Worm (Caenorhabditis elegans) whole organism, young adult: ENCODE data around the gene C36A4.11.

Source experiments
- B0019.2 ChIP-seq: fragments of 200-800 bp; sonication (Bioruptor generic); conservative IDR thresholded peaks from 2 replicates; pipeline ENCODE4 v1.3.6; 2022; ENCODE audit warnings: missing genetic modification reagents, missing genetic modification characterization, missing compliant biosample characterization
- C06A6.2 ChIP-seq: fragments of 200-800 bp; sonication (Bioruptor generic); conservative IDR thresholded peaks from 2 replicates; pipeline ENCODE4 v1.3.6; 2022; ENCODE audit warnings: missing genetic modification characterization, missing compliant biosample characterization
- F33H1.4 ChIP-seq: fragments of 200-800 bp; sonication (Bioruptor generic); IDR thresholded peaks from 2 replicates; pipeline ENCODE4 v1.3.6; 2022; ENCODE audit warnings: missing genetic modification reagents, missing genetic modification characterization, missing compliant biosample characterization
- K11D2.4 ChIP-seq: fragments of 200-800 bp; sonication (Bioruptor generic); IDR thresholded peaks from 2 replicates; pipeline ENCODE4 v1.3.6; 2022; ENCODE audit warnings: missing genetic modification reagents, missing genetic modification characterization, missing compliant biosample characterization
- Y53G8AR.9 ChIP-seq: fragments of 200-800 bp; sonication (Bioruptor generic); conservative IDR thresholded peaks from 2 replicates; pipeline ENCODE4 v1.3.6; 2022; ENCODE audit warnings: missing genetic modification reagents, missing genetic modification characterization, missing compliant biosample characterization
- Y67H2A.10 ChIP-seq: fragments of 200-800 bp; sonication (Bioruptor generic); conservative IDR thresholded peaks from 2 replicates; pipeline ENCODE4 v1.3.6; 2022; ENCODE audit warnings: missing genetic modification reagents, missing genetic modification characterization, missing compliant biosample characterization
- Y95B8A.8 ChIP-seq: fragments of 200-800 bp; sonication (Bioruptor generic); IDR thresholded peaks from 2 replicates; pipeline ENCODE4 v1.3.6; 2022; ENCODE audit warnings: missing genetic modification reagents, missing genetic modification characterization, missing compliant biosample characterization
- aptf-2 ChIP-seq: fragments of 200-800 bp; sonication (Bioruptor generic); conservative IDR thresholded peaks from 2 replicates; pipeline ENCODE4 v1.3.6; 2022; ENCODE audit warnings: missing genetic modification reagents, missing genetic modification characterization, missing compliant biosample characterization
- attf-3 ChIP-seq: fragments of 200-800 bp; sonication (Bioruptor generic); conservative IDR thresholded peaks from 2 replicates; pipeline ENCODE4 v1.3.6; 2022; ENCODE audit warnings: missing genetic modification reagents, missing genetic modification characterization, missing compliant biosample characterization
- attf-5 ChIP-seq: fragments of 200-800 bp; sonication (Bioruptor generic); optimal IDR thresholded peaks from 2 replicates; lab custom pipeline; 2018; ENCODE audit warnings: mild to moderate bottlenecking, missing genetic modification characterization, missing compliant biosample characterization
- bed-2 ChIP-seq: fragments of 200-800 bp; sonication (Bioruptor generic); IDR thresholded peaks from 2 replicates; pipeline ENCODE4 v1.3.6; 2022; ENCODE audit warnings: missing genetic modification reagents, missing genetic modification characterization, missing compliant biosample characterization
- cebp-1 ChIP-seq, 2 experiments: fragments of 200-800 bp in 1 of 2; sonication (Bioruptor generic) in 1 of 2; sonication (generic microtip) in 1 of 2; IDR thresholded peaks in 1 of 2; optimal IDR thresholded peaks in 1 of 2; 2 replicates each; pipeline versions ENCODE4 v1.3.6 to Lab custom; 2017 to 2022; ENCODE audit warnings: missing compliant biosample characterization in 2 of 2, missing genetic modification characterization in 2 of 2, mild to moderate bottlenecking in 1 of 2, missing genetic modification reagents in 1 of 2, moderate library complexity in 1 of 2
- ceh-100 ChIP-seq: fragments of 200-800 bp; sonication (Bioruptor generic); IDR thresholded peaks from 2 replicates; pipeline ENCODE4 v1.3.6; 2022; ENCODE audit warnings: missing genetic modification reagents, missing genetic modification characterization, missing compliant biosample characterization
- ceh-27 ChIP-seq: fragments of 200-800 bp; sonication (Bioruptor generic); optimal IDR thresholded peaks from 2 replicates; lab custom pipeline; 2018; ENCODE audit warnings: mild to moderate bottlenecking, missing genetic modification characterization, moderate library complexity, missing compliant biosample characterization
- ceh-91 ChIP-seq: fragments of 200-800 bp; sonication (Bioruptor generic); IDR thresholded peaks from 2 replicates; pipeline ENCODE4 v1.3.6; 2022; ENCODE audit warnings: missing genetic modification reagents, missing genetic modification characterization, missing compliant biosample characterization
- dox-1 ChIP-seq: fragments of 200-800 bp; sonication (Bioruptor generic); IDR thresholded peaks from 2 replicates; pipeline ENCODE4 v1.3.6; 2022; ENCODE audit warnings: missing genetic modification reagents, missing genetic modification characterization, missing compliant biosample characterization
- egl-44 ChIP-seq: fragments of 200-800 bp; sonication (Bioruptor generic); IDR thresholded peaks from 2 replicates; pipeline ENCODE4 v1.3.6; 2022; ENCODE audit warnings: missing genetic modification reagents, missing genetic modification characterization, missing compliant biosample characterization
- egrh-3 ChIP-seq: fragments of 200-800 bp; sonication (Bioruptor generic); IDR thresholded peaks from 2 replicates; pipeline ENCODE4 v1.3.6; 2022; ENCODE audit warnings: missing genetic modification reagents, missing genetic modification characterization, missing compliant biosample characterization
- ekl-4 ChIP-seq: fragments of 200-800 bp; sonication (Bioruptor generic); IDR thresholded peaks from 2 replicates; pipeline ENCODE4 v1.3.6; 2022; ENCODE audit warnings: missing genetic modification reagents, missing genetic modification characterization, missing compliant biosample characterization
- hmg-1.2 ChIP-seq: fragments of 200-800 bp; sonication (Bioruptor generic); IDR thresholded peaks from 2 replicates; pipeline ENCODE4 v1.3.6; 2022; ENCODE audit warnings: missing genetic modification reagents, missing genetic modification characterization, missing compliant biosample characterization
- hsf-1 ChIP-seq: fragments of 200-800 bp; sonication (Bioruptor generic); IDR thresholded peaks from 2 replicates; pipeline ENCODE4 v1.3.6; 2022; ENCODE audit warnings: missing genetic modification reagents, missing genetic modification characterization, missing compliant biosample characterization
- let-526 ChIP-seq: fragments of 200-800 bp; sonication (Bioruptor generic); IDR thresholded peaks from 2 replicates; pipeline ENCODE4 v1.3.6; 2022; ENCODE audit warnings: missing genetic modification reagents, missing genetic modification characterization, missing compliant biosample characterization
- lin-26 ChIP-seq: fragments of 200-800 bp; sonication (Bioruptor generic); IDR thresholded peaks from 2 replicates; pipeline ENCODE4 v1.3.6; 2022; ENCODE audit warnings: missing genetic modification reagents, missing genetic modification characterization, missing compliant biosample characterization
- lin-40 ChIP-seq: sonication (generic microtip); optimal IDR thresholded peaks from 2 replicates; lab custom pipeline; 2016; ENCODE audit warnings: missing genetic modification characterization, mild to moderate bottlenecking, missing compliant biosample characterization, missing genotype, missing genetic modification reagents
- lin-54 ChIP-seq: fragments of 200-800 bp; sonication (Bioruptor generic); optimal IDR thresholded peaks from 2 replicates; lab custom pipeline; 2018; ENCODE audit warnings: mild to moderate bottlenecking, missing genetic modification characterization, missing compliant biosample characterization
- lir-1 ChIP-seq: fragments of 200-800 bp; sonication (Bioruptor generic); conservative IDR thresholded peaks from 2 replicates; pipeline ENCODE4 v1.3.6; 2022; ENCODE audit warnings: missing genetic modification reagents, missing genetic modification characterization, missing compliant biosample characterization
- madf-3 ChIP-seq: fragments of 200-800 bp; sonication (Bioruptor generic); IDR thresholded peaks from 2 replicates; pipeline ENCODE4 v1.3.6; 2022; ENCODE audit warnings: missing genetic modification reagents, missing genetic modification characterization, missing compliant biosample characterization
- madf-6 ChIP-seq: fragments of 200-800 bp; sonication (Bioruptor generic); IDR thresholded peaks from 2 replicates; pipeline ENCODE4 v1.3.6; 2022; ENCODE audit warnings: missing genetic modification reagents, missing genetic modification characterization, missing compliant biosample characterization
- mcd-1 ChIP-seq: fragments of 200-800 bp; sonication (Bioruptor generic); IDR thresholded peaks from 2 replicates; pipeline ENCODE4 v1.3.6; 2022; ENCODE audit warnings: missing genetic modification reagents, missing genetic modification characterization, missing compliant biosample characterization
- nfyb-1 ChIP-seq: fragments of 200-800 bp; sonication (Bioruptor generic); IDR thresholded peaks from 2 replicates; pipeline ENCODE4 v1.3.6; 2022; ENCODE audit warnings: missing genetic modification reagents, missing genetic modification characterization, missing compliant biosample characterization
- pbrm-1 ChIP-seq: fragments of 200-800 bp; sonication (Bioruptor generic); IDR thresholded peaks from 2 replicates; pipeline ENCODE4 v1.3.6; 2022; ENCODE audit warnings: missing genetic modification reagents, missing genetic modification characterization, missing compliant biosample characterization
- rcor-1 ChIP-seq: fragments of 200-800 bp; sonication (Bioruptor generic); IDR thresholded peaks from 2 replicates; pipeline ENCODE4 v1.3.6; 2022; ENCODE audit warnings: missing genetic modification reagents, missing genetic modification characterization, missing compliant biosample characterization
- sea-2 ChIP-seq: fragments of 200-800 bp; sonication (Bioruptor generic); IDR thresholded peaks from 2 replicates; pipeline ENCODE4 v1.3.6; 2022; ENCODE audit warnings: missing genetic modification characterization, missing compliant biosample characterization
- ztf-28 ChIP-seq: fragments of 200-800 bp; sonication (Bioruptor generic); IDR thresholded peaks from 2 replicates; pipeline ENCODE4 v1.3.6; 2022; ENCODE audit warnings: missing genetic modification reagents, missing genetic modification characterization, missing compliant biosample characterization
- ztf-6 ChIP-seq: fragments of 200-800 bp; sonication (Bioruptor generic); IDR thresholded peaks from 2 replicates; pipeline ENCODE4 v1.3.6; 2022; ENCODE audit warnings: missing genetic modification reagents, missing genetic modification characterization, missing compliant biosample characterization

Gene C36A4.11

ce11 chrIII:3845185-3845584, 4.8 kb downstream of the C36A4.11 start:
- TF ChIP-seq hsf-1 (GFP tag; lab: Robert Waterston, UW) (peak; percentile 19; the same call in 1 of the 2 replicates), madf-6 (GFP tag; lab: Robert Waterston, UW) (peak; percentile 53), madf-3 (0 out of 2 replicates have a peak, but pooled peaks have one; percentile 69), egl-44 (GFP tag; lab: Robert Waterston, UW) (0 out of 2 replicates have a peak, but pooled peaks have one; percentile 10), lin-26 (peak; percentile 6; the same call in 1 of the 2 replicates), Y95B8A.8 (GFP tag; lab: Robert Waterston, UW) (0 out of 2 replicates have a peak, but pooled peaks have one; percentile 6)

ce11 chrIII:3845708-3846107, 5.3 kb downstream of the C36A4.11 start:
- peak; percentile 25; the same call in 1 of the 2 replicates for TF ChIP-seq Y53G8AR.9 (GFP tag; lab: Robert Waterston, UW)
- peak; percentile 83 for TF ChIP-seq egrh-3 (GFP tag; lab: Robert Waterston, UW)

ce11 chrIII:3852030-3852579, 11.7 kb downstream of the C36A4.11 start, which contains the start of gene cyp-25A4:
TSS of gene cyp-25A4 (minus strand) at chrIII:3852080.
- peak; percentile 83 for TF ChIP-seq cebp-1 (GFP tag; IDR thresholded peaks at IDR 0.05; lab: Robert Waterston, UW)
- peak; percentile 75 for TF ChIP-seq cebp-1 (tag; optimal IDR thresholded peaks at IDR 0.05; lab: Kevin White, UChicago)
- TF ChIP-seq mcd-1 (GFP tag; lab: Robert Waterston, UW) = peak; percentile 75
- TF ChIP-seq hmg-1.2 (GFP tag; lab: Robert Waterston, UW) = peak; percentile 54; the same call in 1 of the 2 replicates

- TF ChIP-seq lin-40 (tag; lab: Kevin White, UChicago) (peak; percentile 35), Y95B8A.8 (GFP tag; lab: Robert Waterston, UW) (peak; percentile 52; the same call in 1 of the 2 replicates), ceh-100 (GFP tag; lab: Robert Waterston, UW) (peak; percentile 44; the same call in 1 of the 2 replicates), sea-2 (GFP tag; lab: Robert Waterston, UW) (peak; percentile 83; the same call in 1 of the 2 replicates), egl-44 (GFP tag; lab: Robert Waterston, UW) (0 out of 2 replicates have a peak, but pooled peaks have one; percentile 61), aptf-2 (peak; percentile 60; the same call in 1 of the 2 replicates), lin-54 (GFP tag; lab: Kevin White, UChicago) (peak; percentile 22), ceh-27 (peak; percentile 20), F33H1.4 (GFP tag; lab: Robert Waterston, UW) (peak; percentile 60; the same call in 1 of the 2 replicates), lir-1 (GFP tag; lab: Robert Waterston, UW) (peak; percentile 76), pbrm-1 (GFP tag; lab: Robert Waterston, UW) (peak; percentile 88), ztf-6 (GFP tag; lab: Robert Waterston, UW) (peak; percentile 46; the same call in 1 of the 2 replicates), ceh-91 (GFP tag; lab: Robert Waterston, UW) (peak; percentile 49; the same call in 1 of the 2 replicates), egrh-3 (GFP tag; lab: Robert Waterston, UW) (peak; percentile 70), dox-1 (GFP tag; lab: Robert Waterston, UW) (peak; percentile 88), K11D2.4 (GFP tag; lab: Robert Waterston, UW) (peak; percentile 95), B0019.2 (GFP tag; lab: Robert Waterston, UW) (0 out of 2 replicates have a peak, but pooled peaks have one; percentile 29), attf-3 (GFP tag; lab: Robert Waterston, UW) (peak; percentile 78), Y67H2A.10 (GFP tag; lab: Robert Waterston, UW) (peak; percentile 80), ekl-4 (peak; percentile 70), C06A6.2 (peak; percentile 69; the same call in 1 of the 2 replicates), hmg-1.2 (GFP tag; lab: Robert Waterston, UW) (peak; percentile 98), cebp-1 (GFP tag; IDR thresholded peaks at IDR 0.05; lab: Robert Waterston, UW) (peak; percentile 79), cebp-1 (tag; optimal IDR thresholded peaks at IDR 0.05; lab: Kevin White, UChicago) (peak; percentile 46), mcd-1 (GFP tag; lab: Robert Waterston, UW) (peak; percentile 95), attf-5 (GFP tag; lab: Kevin White, UChicago) (peak; percentile 60), ztf-28 (peak; percentile 80; the same call in 1 of the 2 replicates), lin-26 (0 out of 2 replicates have a peak, but pooled peaks have one; percentile 53), rcor-1 (GFP tag; lab: Robert Waterston, UW) (peak; percentile 72), Y53G8AR.9 (GFP tag; lab: Robert Waterston, UW) (0 out of 2 replicates have a peak, but pooled peaks have one; percentile 46), let-526 (GFP tag; lab: Robert Waterston, UW) (peak; percentile 88), bed-2 (GFP tag; lab: Robert Waterston, UW) (peak; percentile 91), nfyb-1 (GFP tag; lab: Robert Waterston, UW) (peak; percentile 94)
Measured at ce11 chrIII:3854868-3855267, 14.5 kb downstream of the C36A4.11 start.
